Worm (Caenorhabditis elegans) whole organism, young adult: ENCODE results near the gene msp-59.

Experiments used
- D2030.7 ChIP-seq: fragments of 200-800 bp; sonication (Bioruptor generic); IDR thresholded peaks from 2 replicates; pipeline ENCODE4 v1.3.6; 2022; ENCODE audit warnings: missing genetic modification reagents, missing genetic modification characterization, missing compliant biosample characterization
- F33H1.4 ChIP-seq: fragments of 200-800 bp; sonication (Bioruptor generic); IDR thresholded peaks from 2 replicates; pipeline ENCODE4 v1.3.6; 2022; ENCODE audit warnings: missing genetic modification reagents, missing genetic modification characterization, missing compliant biosample characterization
- F57C9.4 ChIP-seq: sonication (generic microtip); optimal IDR thresholded peaks from 2 replicates; lab custom pipeline; 2017; ENCODE audit warnings: mild to moderate bottlenecking, missing genetic modification characterization, missing compliant biosample characterization
- aptf-3 ChIP-seq: fragments of 200-800 bp; sonication (Bioruptor generic); IDR thresholded peaks from 2 replicates; pipeline ENCODE4 v1.3.6; 2022; ENCODE audit warnings: missing genetic modification characterization, missing compliant biosample characterization
- hmg-1.2 ChIP-seq: fragments of 200-800 bp; sonication (Bioruptor generic); IDR thresholded peaks from 2 replicates; pipeline ENCODE4 v1.3.6; 2022; ENCODE audit warnings: missing genetic modification reagents, missing genetic modification characterization, missing compliant biosample characterization
- let-526 ChIP-seq: fragments of 200-800 bp; sonication (Bioruptor generic); IDR thresholded peaks from 2 replicates; pipeline ENCODE4 v1.3.6; 2022; ENCODE audit warnings: missing genetic modification reagents, missing genetic modification characterization, missing compliant biosample characterization
- nhr-90 ChIP-seq: sonication (generic microtip); optimal IDR thresholded peaks from 2 replicates; lab custom pipeline; 2016; ENCODE audit warnings: missing genotype, mild to moderate bottlenecking, missing genetic modification characterization, missing compliant biosample characterization
- snpc-4 ChIP-seq, 5 experiments: fragments of 150-350 bp in 1 of 5; sonication (generic microtip) in 4 of 5; optimal IDR thresholded peaks; 2 replicates each; lab custom pipeline; 2014 to 2018; ENCODE audit warnings: missing genetic modification characterization in 5 of 5, missing biosample characterization in 3 of 5, antibody characterized with exemption in 2 of 5, mild to moderate bottlenecking in 2 of 5, missing compliant biosample characterization in 2 of 5, missing genotype in 2 of 5, moderate library complexity in 2 of 5, missing genetic modification reagents in 1 of 5
- ztf-18 ChIP-seq: sonication (generic microtip); optimal IDR thresholded peaks from 2 replicates; lab custom pipeline; 2016; ENCODE audit warnings: missing genotype, mild to moderate bottlenecking, missing genetic modification characterization, missing compliant biosample characterization
- ztf-6 ChIP-seq: fragments of 200-800 bp; sonication (Bioruptor generic); IDR thresholded peaks from 2 replicates; pipeline ENCODE4 v1.3.6; 2022; ENCODE audit warnings: missing genetic modification reagents, missing genetic modification characterization, missing compliant biosample characterization

DNA sequence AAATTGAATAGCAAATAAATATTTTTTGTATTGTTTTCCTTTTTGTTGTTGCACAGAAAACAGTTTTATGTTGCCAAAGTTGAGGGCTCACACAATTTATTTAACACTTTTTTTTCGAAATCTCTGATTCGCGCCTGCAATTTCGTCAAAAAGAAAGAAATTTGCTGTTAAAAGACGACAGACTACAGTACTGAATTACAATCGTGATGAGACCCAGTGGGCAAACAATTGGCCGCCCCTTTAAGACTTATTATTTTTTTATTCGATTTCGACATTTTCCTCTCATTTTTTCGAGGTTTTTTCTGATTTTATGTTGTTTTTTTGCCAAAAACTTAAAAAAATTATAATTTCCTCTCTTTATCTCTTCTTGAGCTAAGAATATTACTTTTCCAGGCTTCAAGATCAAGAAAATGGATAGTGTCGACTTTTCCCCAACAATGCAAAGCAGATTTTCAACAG is 38.8 kb downstream of the msp-59 start, which contains the start of gene slfl-4:
- TF ChIP-seq nhr-90, result no peak
- no peak for TF ChIP-seq F57C9.4 (tag; lab: Kevin White, UChicago)
- no peak for TF ChIP-seq ztf-6
- TF ChIP-seq let-526, result no peak
- no peak for TF ChIP-seq hmg-1.2 (GFP tag; lab: Robert Waterston, UW)
- peak; percentile 78 for TF ChIP-seq F33H1.4 (GFP tag; lab: Robert Waterston, UW)
- TF ChIP-seq aptf-3, result no peak
- TF ChIP-seq ztf-18 (tag; lab: Kevin White, UChicago), result no peak
- TF ChIP-seq snpc-4 (GFP tag; optimal IDR thresholded peaks at IDR 0.05; lab: Kevin White, UChicago), result no peak
- TF ChIP-seq snpc-4 (tag; optimal IDR thresholded peaks at IDR 0.05; lab: Kevin White, UChicago), result peak in 3 of 4 experiments; percentile 72 to 74 (median 73)
- no peak for TF ChIP-seq D2030.7
